Worm (Caenorhabditis elegans) whole organism, young adult: ENCODE measurements around the gene acr-17.

Experiments
- B0035.1 ChIP-seq: sonication (generic microtip); optimal IDR thresholded peaks from 2 replicates; lab custom pipeline; 2016; ENCODE audit warnings: missing genetic modification characterization, mild to moderate bottlenecking, missing compliant biosample characterization, missing genotype, missing genetic modification reagents
- B0336.3 ChIP-seq: fragments of 200-800 bp; sonication (Bioruptor generic); IDR thresholded peaks from 2 replicates; pipeline ENCODE4 v1.3.6; 2022; ENCODE audit warnings: missing genetic modification characterization, missing compliant biosample characterization
- C17E4.6 ChIP-seq: fragments of 200-800 bp; sonication (Bioruptor generic); IDR thresholded peaks from 2 replicates; pipeline ENCODE4 v1.3.6; 2022; ENCODE audit warnings: missing genetic modification reagents, missing genetic modification characterization, missing compliant biosample characterization
- D2030.7 ChIP-seq: fragments of 200-800 bp; sonication (Bioruptor generic); IDR thresholded peaks from 2 replicates; pipeline ENCODE4 v1.3.6; 2022; ENCODE audit warnings: missing genetic modification reagents, missing genetic modification characterization, missing compliant biosample characterization
- F33H1.4 ChIP-seq: fragments of 200-800 bp; sonication (Bioruptor generic); IDR thresholded peaks from 2 replicates; pipeline ENCODE4 v1.3.6; 2022; ENCODE audit warnings: missing genetic modification reagents, missing genetic modification characterization, missing compliant biosample characterization
- F52B5.7 ChIP-seq: sonication (generic microtip); optimal IDR thresholded peaks from 2 replicates; lab custom pipeline; 2016; ENCODE audit warnings: mild to moderate bottlenecking, missing genetic modification characterization, missing compliant biosample characterization
- K12H6.12 ChIP-seq: fragments of 200-800 bp; sonication (Bioruptor generic); optimal IDR thresholded peaks from 2 replicates; lab custom pipeline; 2018; ENCODE audit warnings: mild to moderate bottlenecking, missing genetic modification characterization, missing compliant biosample characterization
- T26A5.8 ChIP-seq: sonication (generic microtip); optimal IDR thresholded peaks from 2 replicates; lab custom pipeline; 2016; ENCODE audit warnings: missing genetic modification characterization, missing compliant biosample characterization
- Y79H2A.3 ChIP-seq: fragments of 200-800 bp; sonication (Bioruptor generic); conservative IDR thresholded peaks from 2 replicates; pipeline ENCODE4 v1.3.6; 2022; ENCODE audit warnings: missing genetic modification reagents, missing genetic modification characterization, missing compliant biosample characterization
- aptf-2 ChIP-seq: fragments of 200-800 bp; sonication (Bioruptor generic); conservative IDR thresholded peaks from 2 replicates; pipeline ENCODE4 v1.3.6; 2022; ENCODE audit warnings: missing genetic modification reagents, missing genetic modification characterization, missing compliant biosample characterization
- aptf-3 ChIP-seq: fragments of 200-800 bp; sonication (Bioruptor generic); IDR thresholded peaks from 2 replicates; pipeline ENCODE4 v1.3.6; 2022; ENCODE audit warnings: missing genetic modification characterization, missing compliant biosample characterization
- atf-7 ChIP-seq: sonication (generic microtip); optimal IDR thresholded peaks from 2 replicates; lab custom pipeline; 2017; ENCODE audit warnings: mild to moderate bottlenecking, missing genetic modification characterization, missing compliant biosample characterization
- bed-1 ChIP-seq: fragments of 200-800 bp; sonication (Bioruptor generic); IDR thresholded peaks from 2 replicates; pipeline ENCODE4 v1.3.6; 2022; ENCODE audit warnings: missing genetic modification reagents, missing genetic modification characterization, missing compliant biosample characterization
- cebp-2 ChIP-seq: fragments of 200-800 bp; sonication (Bioruptor generic); IDR thresholded peaks from 2 replicates; pipeline ENCODE4 v1.3.6; 2022; ENCODE audit warnings: missing genetic modification characterization, missing compliant biosample characterization
- ceh-100 ChIP-seq: fragments of 200-800 bp; sonication (Bioruptor generic); IDR thresholded peaks from 2 replicates; pipeline ENCODE4 v1.3.6; 2022; ENCODE audit warnings: missing genetic modification reagents, missing genetic modification characterization, missing compliant biosample characterization
- ceh-27 ChIP-seq: fragments of 200-800 bp; sonication (Bioruptor generic); optimal IDR thresholded peaks from 2 replicates; lab custom pipeline; 2018; ENCODE audit warnings: mild to moderate bottlenecking, missing genetic modification characterization, moderate library complexity, missing compliant biosample characterization
- ceh-91 ChIP-seq: fragments of 200-800 bp; sonication (Bioruptor generic); IDR thresholded peaks from 2 replicates; pipeline ENCODE4 v1.3.6; 2022; ENCODE audit warnings: missing genetic modification reagents, missing genetic modification characterization, missing compliant biosample characterization
- chd-7 ChIP-seq: sonication (generic microtip); optimal IDR thresholded peaks from 2 replicates; lab custom pipeline; 2016; ENCODE audit warnings: mild to moderate bottlenecking, missing genetic modification characterization, moderate library complexity, missing compliant biosample characterization
- dox-1 ChIP-seq: fragments of 200-800 bp; sonication (Bioruptor generic); IDR thresholded peaks from 2 replicates; pipeline ENCODE4 v1.3.6; 2022; ENCODE audit warnings: missing genetic modification reagents, missing genetic modification characterization, missing compliant biosample characterization
- egl-44 ChIP-seq: fragments of 200-800 bp; sonication (Bioruptor generic); IDR thresholded peaks from 2 replicates; pipeline ENCODE4 v1.3.6; 2022; ENCODE audit warnings: missing genetic modification reagents, missing genetic modification characterization, missing compliant biosample characterization
- fkh-3 ChIP-seq: sonication (generic microtip); optimal IDR thresholded peaks from 2 replicates; lab custom pipeline; 2016; ENCODE audit warnings: mild to moderate bottlenecking, missing genetic modification characterization, missing compliant biosample characterization
- gei-17 ChIP-seq: fragments of 200-800 bp; sonication (Bioruptor generic); optimal IDR thresholded peaks from 2 replicates; lab custom pipeline; 2018; ENCODE audit warnings: mild to moderate bottlenecking, missing genetic modification characterization, missing compliant biosample characterization
- hlh-26 ChIP-seq: fragments of 200-800 bp; sonication (Bioruptor generic); conservative IDR thresholded peaks from 2 replicates; pipeline ENCODE4 v1.3.6; 2022; ENCODE audit warnings: missing genetic modification reagents, missing genetic modification characterization, missing compliant biosample characterization
- hmg-1.2 ChIP-seq: fragments of 200-800 bp; sonication (Bioruptor generic); IDR thresholded peaks from 2 replicates; pipeline ENCODE4 v1.3.6; 2022; ENCODE audit warnings: missing genetic modification reagents, missing genetic modification characterization, missing compliant biosample characterization
- hmg-20 ChIP-seq: fragments of 200-800 bp; sonication (Bioruptor generic); IDR thresholded peaks from 2 replicates; pipeline ENCODE4 v1.3.6; 2022; ENCODE audit warnings: missing genetic modification reagents, missing genetic modification characterization, missing compliant biosample characterization
- hrde-1 ChIP-seq: sonication (generic microtip); optimal IDR thresholded peaks from 2 replicates; lab custom pipeline; 2016; ENCODE audit warnings: missing genetic modification characterization, mild to moderate bottlenecking, missing compliant biosample characterization, moderate library complexity, missing genotype, missing genetic modification reagents, borderline replicate concordance
- lag-1 ChIP-seq: fragments of 200-800 bp; sonication (Bioruptor generic); IDR thresholded peaks from 2 replicates; pipeline ENCODE4 v1.3.6; 2022; ENCODE audit warnings: missing genetic modification reagents, missing genetic modification characterization, missing compliant biosample characterization
- let-526 ChIP-seq: fragments of 200-800 bp; sonication (Bioruptor generic); IDR thresholded peaks from 2 replicates; pipeline ENCODE4 v1.3.6; 2022; ENCODE audit warnings: missing genetic modification reagents, missing genetic modification characterization, missing compliant biosample characterization
- let-607 ChIP-seq, 2 experiments: fragments of 200-800 bp in 1 of 2; sonication (Bioruptor generic) in 1 of 2; sonication (generic microtip) in 1 of 2; optimal IDR thresholded peaks; 2 replicates each; lab custom pipeline; 2016 to 2018; ENCODE audit warnings: mild to moderate bottlenecking in 2 of 2, missing compliant biosample characterization in 2 of 2, missing genetic modification characterization in 2 of 2, moderate library complexity in 2 of 2, missing genotype in 1 of 2
- lir-1 ChIP-seq: fragments of 200-800 bp; sonication (Bioruptor generic); conservative IDR thresholded peaks from 2 replicates; pipeline ENCODE4 v1.3.6; 2022; ENCODE audit warnings: missing genetic modification reagents, missing genetic modification characterization, missing compliant biosample characterization
- lsy-27 ChIP-seq: sonication (generic microtip); optimal IDR thresholded peaks from 2 replicates; lab custom pipeline; 2017; ENCODE audit warnings: missing genetic modification characterization, mild to moderate bottlenecking, missing compliant biosample characterization, antibody characterized with exemption, missing genotype, borderline replicate concordance; ENCODE audit not compliant: insufficient read depth
- madf-10 ChIP-seq: sonication (generic microtip); optimal IDR thresholded peaks from 2 replicates; lab custom pipeline; 2016; ENCODE audit warnings: mild to moderate bottlenecking, missing genetic modification characterization, missing compliant biosample characterization
- madf-8 ChIP-seq: fragments of 200-800 bp; sonication (Bioruptor generic); conservative IDR thresholded peaks from 2 replicates; pipeline ENCODE4 v1.3.6; 2022; ENCODE audit warnings: missing genetic modification reagents, missing genetic modification characterization, missing compliant biosample characterization
- mcd-1 ChIP-seq: fragments of 200-800 bp; sonication (Bioruptor generic); IDR thresholded peaks from 2 replicates; pipeline ENCODE4 v1.3.6; 2022; ENCODE audit warnings: missing genetic modification reagents, missing genetic modification characterization, missing compliant biosample characterization
- mel-28 ChIP-seq: sonication (generic microtip); optimal IDR thresholded peaks from 2 replicates; lab custom pipeline; 2016; ENCODE audit warnings: borderline replicate concordance, mild to moderate bottlenecking, missing genetic modification characterization, missing compliant biosample characterization
- nfya-1 ChIP-seq: sonication (generic microtip); optimal IDR thresholded peaks from 2 replicates; lab custom pipeline; 2017; ENCODE audit warnings: antibody characterized with exemption, missing compliant biosample characterization, missing genetic modification characterization, borderline replicate concordance; ENCODE audit not compliant: insufficient read depth
- nfyb-1 ChIP-seq: fragments of 200-800 bp; sonication (Bioruptor generic); IDR thresholded peaks from 2 replicates; pipeline ENCODE4 v1.3.6; 2022; ENCODE audit warnings: missing genetic modification reagents, missing genetic modification characterization, missing compliant biosample characterization
- pha-4 ChIP-seq: fragments of 150-350 bp; sonication (generic microtip); optimal IDR thresholded peaks from 2 replicates; lab custom pipeline; 2014; ENCODE audit warnings: missing biosample characterization, missing genetic modification reagents, missing genetic modification characterization
- rcor-1 ChIP-seq: fragments of 200-800 bp; sonication (Bioruptor generic); IDR thresholded peaks from 2 replicates; pipeline ENCODE4 v1.3.6; 2022; ENCODE audit warnings: missing genetic modification reagents, missing genetic modification characterization, missing compliant biosample characterization
- repo-1 ChIP-seq: sonication (generic microtip); optimal IDR thresholded peaks from 2 replicates; lab custom pipeline; 2017; ENCODE audit warnings: mild to moderate bottlenecking, missing genetic modification characterization, missing compliant biosample characterization
- sdz-38 ChIP-seq: sonication (generic microtip); optimal IDR thresholded peaks from 2 replicates; lab custom pipeline; 2016; ENCODE audit warnings: missing genotype, missing genetic modification characterization, missing compliant biosample characterization
- sea-2 ChIP-seq: fragments of 200-800 bp; sonication (Bioruptor generic); IDR thresholded peaks from 2 replicates; pipeline ENCODE4 v1.3.6; 2022; ENCODE audit warnings: missing genetic modification characterization, missing compliant biosample characterization
- snpc-1.3 ChIP-seq: sonication (generic microtip); optimal IDR thresholded peaks from 2 replicates; lab custom pipeline; 2017; ENCODE audit warnings: missing genetic modification characterization, mild to moderate bottlenecking, missing compliant biosample characterization, antibody characterized with exemption, moderate library complexity, missing genotype, missing genetic modification reagents; ENCODE audit not compliant: insufficient read depth
- snpc-4 ChIP-seq, 5 experiments: fragments of 150-350 bp in 1 of 5; sonication (generic microtip) in 4 of 5; optimal IDR thresholded peaks; 2 replicates each; lab custom pipeline; 2014 to 2018; ENCODE audit warnings: missing genetic modification characterization in 5 of 5, missing biosample characterization in 3 of 5, antibody characterized with exemption in 2 of 5, mild to moderate bottlenecking in 2 of 5, missing compliant biosample characterization in 2 of 5, missing genotype in 2 of 5, moderate library complexity in 2 of 5, missing genetic modification reagents in 1 of 5
- unc-130 ChIP-seq: sonication (generic microtip); optimal IDR thresholded peaks from 2 replicates; lab custom pipeline; 2016; ENCODE audit warnings: missing genetic modification reagents, missing genetic modification characterization, missing compliant biosample characterization
- xnd-1 ChIP-seq: sonication (generic microtip); optimal IDR thresholded peaks from 2 replicates; lab custom pipeline; 2016; ENCODE audit warnings: missing genotype, missing genetic modification reagents, missing genetic modification characterization, missing compliant biosample characterization
- ztf-28 ChIP-seq: fragments of 200-800 bp; sonication (Bioruptor generic); IDR thresholded peaks from 2 replicates; pipeline ENCODE4 v1.3.6; 2022; ENCODE audit warnings: missing genetic modification reagents, missing genetic modification characterization, missing compliant biosample characterization

Gene acr-17

ce11 chrV:2638545-2638944, 30.1 kb downstream of the acr-17 start, which contains the start of gene W02H5.19 (continued):
- TF ChIP-seq D2030.7 (GFP tag; lab: Robert Waterston, UW) (peak; percentile 57; the same call in 1 of the 2 replicates), aptf-2 (GFP tag; lab: Robert Waterston, UW) (no peak), let-526 (no peak), ceh-27 (GFP tag; lab: Kevin White, UChicago) (peak; percentile 85), mcd-1 (peak; percentile 87), lsy-27 (no peak), Y79H2A.3 (GFP tag; lab: Robert Waterston, UW) (no peak), hlh-26 (GFP tag; lab: Robert Waterston, UW) (no peak), fkh-3 (tag; lab: Kevin White, UChicago) (no peak), chd-7 (tag; lab: Kevin White, UChicago) (peak; percentile 16), aptf-3 (GFP tag; lab: Robert Waterston, UW) (no peak), unc-130 (GFP tag; lab: Kevin White, UChicago) (peak; percentile 75), dox-1 (peak; percentile 80), B0035.1 (tag; lab: Kevin White, UChicago) (no peak), T26A5.8 (tag; lab: Kevin White, UChicago) (no peak), C17E4.6 (GFP tag; lab: Robert Waterston, UW) (no peak), snpc-1.3 (tag; lab: Kevin White, UChicago) (no peak), repo-1 (no peak), ztf-28 (0 out of 2 replicates have a peak, but pooled peaks have one; percentile 57), B0336.3 (GFP tag; lab: Robert Waterston, UW) (0 out of 2 replicates have a peak, but pooled peaks have one; percentile 18), nfya-1 (tag; lab: Kevin White, UChicago) (no peak), xnd-1 (tag; lab: Kevin White, UChicago) (peak; percentile 29), hmg-20 (GFP tag; lab: Robert Waterston, UW) (no peak; the same call in 1 of the 2 replicates), egl-44 (GFP tag; lab: Robert Waterston, UW) (no peak), mel-28 (no peak), atf-7 (peak; percentile 21), madf-8 (GFP tag; lab: Robert Waterston, UW) (peak; percentile 62), ceh-100 (GFP tag; lab: Robert Waterston, UW) (peak; percentile 32; the same call in 1 of the 2 replicates), hrde-1 (no peak), hmg-1.2 (GFP tag; lab: Robert Waterston, UW) (0 out of 2 replicates have a peak, but pooled peaks have one; percentile 19), let-607 (tag; optimal IDR thresholded peaks at IDR 0.05; lab: Kevin White, UChicago) (peak in 1 of 2 experiments; percentile 55), F52B5.7 (tag; lab: Kevin White, UChicago) (no peak), pha-4 (tag; lab: Kevin White, UChicago) (no peak), ceh-91 (GFP tag; lab: Robert Waterston, UW) (peak; percentile 48; the same call in 1 of the 2 replicates), cebp-2 (GFP tag; lab: Robert Waterston, UW) (0 out of 2 replicates have a peak, but pooled peaks have one; percentile 19), snpc-4 (GFP tag; optimal IDR thresholded peaks at IDR 0.05; lab: Kevin White, UChicago) (no peak), snpc-4 (tag; optimal IDR thresholded peaks at IDR 0.05; lab: Kevin White, UChicago) (peak in 1 of 4 experiments; percentile 30), madf-10 (tag; lab: Kevin White, UChicago) (peak; percentile 42), lag-1 (GFP tag; lab: Robert Waterston, UW) (no peak), gei-17 (GFP tag; lab: Kevin White, UChicago) (no peak), bed-1 (no peak), K12H6.12 (tag; lab: Kevin White, UChicago) (peak; percentile 71), lir-1 (GFP tag; lab: Robert Waterston, UW) (peak; percentile 69; the same call in 1 of the 2 replicates), rcor-1 (GFP tag; lab: Robert Waterston, UW) (0 out of 2 replicates have a peak, but pooled peaks have one; percentile 23), sdz-38 (tag; lab: Kevin White, UChicago) (no peak), sea-2 (GFP tag; lab: Robert Waterston, UW) (no peak), F33H1.4 (GFP tag; lab: Robert Waterston, UW) (peak; percentile 48; the same call in 1 of the 2 replicates), nfyb-1 (GFP tag; lab: Robert Waterston, UW) (0 out of 2 replicates have a peak, but pooled peaks have one; percentile 47)
